Fruit fly (Drosophila melanogaster): ENCODE results near the gene Abi.

- TF ChIP-seq CG33017 (tag; optimal IDR thresholded peaks at IDR 0.05) (no peak), kay (GFP tag; ENCODE audit: borderline replicate concordance) (no peak), Hr96 (GFP tag; optimal IDR thresholded peaks at IDR 0.05) (no peak), ovo (GFP tag; optimal IDR thresholded peaks at IDR 0.05) (no peak), CG1620 (GFP tag; optimal IDR thresholded peaks at IDR 0.05) (no peak), CG11617 (GFP tag; optimal IDR thresholded peaks at IDR 0.05) (no peak), Mnt (GFP tag; optimal IDR thresholded peaks at IDR 0.05) (no peak)
Observed at dm6 chr3R:14096792-14097191, 25.4 kb downstream of the Abi start, which contains the start of gene CCHa1.
